Worm (Caenorhabditis elegans) whole organism, young adult: Measurements from ENCODE around the gene cyk-3.

Experiments used
- B0336.3 ChIP-seq: fragments of 200-800 bp; sonication (Bioruptor generic); IDR thresholded peaks from 2 replicates; pipeline ENCODE4 v1.3.6; 2022; ENCODE audit warnings: missing genetic modification characterization, missing compliant biosample characterization
- F33H1.4 ChIP-seq: fragments of 200-800 bp; sonication (Bioruptor generic); IDR thresholded peaks from 2 replicates; pipeline ENCODE4 v1.3.6; 2022; ENCODE audit warnings: missing genetic modification reagents, missing genetic modification characterization, missing compliant biosample characterization
- Y53F4B.3 ChIP-seq: fragments of 200-800 bp; sonication (Bioruptor generic); IDR thresholded peaks from 2 replicates; pipeline ENCODE4 v1.3.6; 2022; ENCODE audit warnings: missing genetic modification reagents, missing genetic modification characterization, missing compliant biosample characterization
- ekl-4 ChIP-seq: fragments of 200-800 bp; sonication (Bioruptor generic); IDR thresholded peaks from 2 replicates; pipeline ENCODE4 v1.3.6; 2022; ENCODE audit warnings: missing genetic modification reagents, missing genetic modification characterization, missing compliant biosample characterization
- let-526 ChIP-seq: fragments of 200-800 bp; sonication (Bioruptor generic); IDR thresholded peaks from 2 replicates; pipeline ENCODE4 v1.3.6; 2022; ENCODE audit warnings: missing genetic modification reagents, missing genetic modification characterization, missing compliant biosample characterization
- lin-54 ChIP-seq: fragments of 200-800 bp; sonication (Bioruptor generic); optimal IDR thresholded peaks from 2 replicates; lab custom pipeline; 2018; ENCODE audit warnings: mild to moderate bottlenecking, missing genetic modification characterization, missing compliant biosample characterization
- madf-6 ChIP-seq: fragments of 200-800 bp; sonication (Bioruptor generic); IDR thresholded peaks from 2 replicates; pipeline ENCODE4 v1.3.6; 2022; ENCODE audit warnings: missing genetic modification reagents, missing genetic modification characterization, missing compliant biosample characterization
- tbx-9 ChIP-seq: sonication (generic microtip); optimal IDR thresholded peaks from 2 replicates; lab custom pipeline; 2016; ENCODE audit warnings: borderline replicate concordance, missing genetic modification characterization, inconsistent platforms, missing compliant biosample characterization
- unc-130 ChIP-seq: sonication (generic microtip); optimal IDR thresholded peaks from 2 replicates; lab custom pipeline; 2016; ENCODE audit warnings: missing genetic modification reagents, missing genetic modification characterization, missing compliant biosample characterization
- ztf-6 ChIP-seq: fragments of 200-800 bp; sonication (Bioruptor generic); IDR thresholded peaks from 2 replicates; pipeline ENCODE4 v1.3.6; 2022; ENCODE audit warnings: missing genetic modification reagents, missing genetic modification characterization, missing compliant biosample characterization

ce11 chrIII:6030483-6030882, 10.5 kb downstream of the cyk-3 start, which contains the start of gene ZK328.6:
- TF ChIP-seq ztf-6 (no peak), madf-6 (GFP tag; lab: Robert Waterston, UW) (no peak), F33H1.4 (GFP tag; lab: Robert Waterston, UW) (no peak), ekl-4 (GFP tag; lab: Robert Waterston, UW) (no peak), let-526 (GFP tag; lab: Robert Waterston, UW) (no peak), B0336.3 (GFP tag; lab: Robert Waterston, UW) (no peak), tbx-9 (tag; lab: Kevin White, UChicago) (no peak), lin-54 (GFP tag; lab: Kevin White, UChicago) (no peak), unc-130 (GFP tag; lab: Kevin White, UChicago) (no peak), Y53F4B.3 (GFP tag; lab: Robert Waterston, UW) (no peak)
